Worm (Caenorhabditis elegans) whole organism, early embryonic: ENCODE results near the gene ador-1.

Source experiments
- ama-1 ChIP-seq: fragments of 150-350 bp; optimal IDR thresholded peaks from 2 replicates; lab custom pipeline; 2014
- ceh-13 ChIP-seq: fragments of 200-800 bp; sonication (Bioruptor generic); optimal IDR thresholded peaks from 2 replicates; lab custom pipeline; 2018; ENCODE audit warnings: mild to moderate bottlenecking, missing genetic modification characterization, missing compliant biosample characterization
- hmg-4 ChIP-seq: fragments of 200-800 bp; sonication (Bioruptor generic); optimal IDR thresholded peaks from 2 replicates; lab custom pipeline; 2018; ENCODE audit warnings: mild to moderate bottlenecking, missing genetic modification characterization, missing compliant biosample characterization
- hnd-1 ChIP-seq: sonication (generic microtip); optimal IDR thresholded peaks from 2 replicates; lab custom pipeline; 2016; ENCODE audit warnings: missing genetic modification characterization, missing compliant biosample characterization
- scrt-1 ChIP-seq: fragments of 200-800 bp; sonication (Bioruptor generic); IDR thresholded peaks from 2 replicates; pipeline ENCODE4 v1.3.6; 2022; ENCODE audit warnings: missing genetic modification characterization, missing compliant biosample characterization
- sea-1 ChIP-seq: fragments of 200-800 bp; sonication (Bioruptor generic); conservative IDR thresholded peaks from 2 replicates; pipeline ENCODE4 v1.3.6; 2022; ENCODE audit warnings: missing genetic modification characterization, missing compliant biosample characterization
- tbx-11 ChIP-seq: fragments of 200-800 bp; sonication (Bioruptor generic); IDR thresholded peaks from 2 replicates; pipeline ENCODE4 v1.3.6; 2022; ENCODE audit warnings: missing genetic modification characterization, missing compliant biosample characterization

- TF ChIP-seq ceh-13 (GFP tag; lab: Kevin White, UChicago) = no peak
- no peak for TF ChIP-seq sea-1 (GFP tag; lab: Robert Waterston, UW)
- no peak for TF ChIP-seq scrt-1 (GFP tag; lab: Robert Waterston, UW)
- TF ChIP-seq ama-1 = no peak
- TF ChIP-seq tbx-11 = no peak
- TF ChIP-seq hnd-1 (tag; lab: Kevin White, UChicago) = no peak
- TF ChIP-seq hmg-4 = no peak
Observed at ce11 chrII:12518008-12518407, 15.3 kb upstream of the ador-1 start.
